Fruit fly (Drosophila melanogaster) whole organism, prepupa: ENCODE data around the gene Arl2.

Experiments used
- CG10669 ChIP-seq: fragments of 200-800 bp; sonication (Bioruptor generic); optimal IDR thresholded peaks from 3 replicates; lab custom pipeline; 2018; ENCODE audit warnings: missing biosample characterization, mild to moderate bottlenecking, missing genetic modification characterization, moderate library complexity
- CG15336 ChIP-seq: fragments of 200-800 bp; sonication (Bioruptor generic); IDR thresholded peaks from 2 replicates; pipeline ENCODE4 v1.3.6; 2022; ENCODE audit warnings: missing biosample characterization, missing genetic modification characterization
- CG16779 ChIP-seq: fragments of 200-800 bp; sonication (Bioruptor generic); optimal IDR thresholded peaks from 3 replicates; lab custom pipeline; 2017; ENCODE audit warnings: missing biosample characterization, mild to moderate bottlenecking, missing genetic modification characterization
- CG3032 ChIP-seq: fragments of 200-800 bp; optimal IDR thresholded peaks from 2 replicates; lab custom pipeline; 2019; ENCODE audit warnings: missing biosample characterization, mild to moderate bottlenecking, missing genetic modification characterization, moderate library complexity
- CG4318 ChIP-seq: fragments of 200-800 bp; sonication (Bioruptor generic); optimal IDR thresholded peaks from 3 replicates; lab custom pipeline; 2017; ENCODE audit warnings: missing biosample characterization, mild to moderate bottlenecking, missing genetic modification characterization
- CG6163 ChIP-seq: fragments of 200-800 bp; sonication (Bioruptor generic); IDR thresholded peaks from 3 replicates; pipeline ENCODE4 v1.3.6; 2022; ENCODE audit warnings: missing biosample characterization, missing genetic modification characterization
- CG6276 ChIP-seq: fragments of 200-800 bp; sonication (Bioruptor generic); optimal IDR thresholded peaks from 2 replicates; lab custom pipeline; 2017; ENCODE audit warnings: missing biosample characterization, mild to moderate bottlenecking, missing genetic modification characterization
- CG6792 ChIP-seq: fragments of 200-800 bp; sonication (Bioruptor generic); optimal IDR thresholded peaks from 3 replicates; lab custom pipeline; 2016; ENCODE audit warnings: missing biosample characterization, missing genetic modification characterization
- CG6854 ChIP-seq: fragments of 200-800 bp; sonication (Bioruptor generic); optimal IDR thresholded peaks from 2 replicates; lab custom pipeline; 2017; ENCODE audit warnings: missing biosample characterization, mild to moderate bottlenecking, missing genetic modification characterization
- CG7368 ChIP-seq: fragments of 200-800 bp; sonication (Bioruptor generic); optimal IDR thresholded peaks from 3 replicates; lab custom pipeline; 2016; ENCODE audit warnings: missing biosample characterization, missing genetic modification characterization
- CG8119 ChIP-seq: fragments of 200-800 bp; sonication (Bioruptor generic); IDR thresholded peaks from 3 replicates; pipeline ENCODE4 v1.3.6; 2022; ENCODE audit warnings: missing biosample characterization, missing genetic modification characterization
- CG8632 ChIP-seq: fragments of 200-800 bp; sonication (Bioruptor generic); optimal IDR thresholded peaks from 3 replicates; lab custom pipeline; 2016; ENCODE audit warnings: missing biosample characterization, missing genetic modification characterization
- CG9139 ChIP-seq: fragments of 200-800 bp; sonication (Bioruptor generic); optimal IDR thresholded peaks from 3 replicates; lab custom pipeline; 2017; ENCODE audit warnings: missing biosample characterization, mild to moderate bottlenecking, missing genetic modification characterization
- Eip75B ChIP-seq: fragments of 200-800 bp; sonication (Bioruptor generic); optimal IDR thresholded peaks from 3 replicates; lab custom pipeline; 2016; ENCODE audit warnings: missing biosample characterization, missing genetic modification characterization
- Eip78C ChIP-seq: fragments of 200-800 bp; sonication (Bioruptor generic); peaks from one replicate; lab custom pipeline; 2016; ENCODE audit warnings: missing biosample characterization, missing genetic modification characterization
- Eip93F ChIP-seq: fragments of 200-800 bp; sonication (Bioruptor generic); optimal IDR thresholded peaks from 2 replicates; lab custom pipeline; 2016; ENCODE audit warnings: missing biosample characterization, mild to moderate bottlenecking, missing genetic modification characterization
- Ets21C ChIP-seq: fragments of 200-800 bp; sonication (Bioruptor generic); optimal IDR thresholded peaks from 3 replicates; lab custom pipeline; 2016; ENCODE audit warnings: missing biosample characterization, missing genetic modification characterization
- Hr38 ChIP-seq: sonication (Bioruptor generic); optimal IDR thresholded peaks from 2 replicates; lab custom pipeline; 2016; ENCODE audit warnings: missing biosample characterization, missing genetic modification characterization
- Hr4 ChIP-seq: fragments of 200-800 bp; sonication (Bioruptor generic); optimal IDR thresholded peaks from 3 replicates; lab custom pipeline; 2016; ENCODE audit warnings: missing biosample characterization, missing genetic modification characterization
- Lpt ChIP-seq: fragments of 200-800 bp; sonication (Bioruptor generic); optimal IDR thresholded peaks from 3 replicates; lab custom pipeline; 2016; ENCODE audit warnings: missing biosample characterization, missing genetic modification characterization
- Smox ChIP-seq: fragments of 200-800 bp; sonication (Bioruptor generic); optimal IDR thresholded peaks from 3 replicates; lab custom pipeline; 2016; ENCODE audit warnings: missing biosample characterization, missing genetic modification characterization
- achi ChIP-seq: fragments of 200-800 bp; sonication (Bioruptor generic); optimal IDR thresholded peaks from 3 replicates; lab custom pipeline; 2016; ENCODE audit warnings: missing biosample characterization, missing genetic modification characterization
- acj6 ChIP-seq: fragments of 200-800 bp; sonication (Bioruptor generic); optimal IDR thresholded peaks from 3 replicates; lab custom pipeline; 2016; ENCODE audit warnings: missing biosample characterization, missing genetic modification characterization
- cyc ChIP-seq: fragments of 200-800 bp; sonication (Bioruptor generic); optimal IDR thresholded peaks from 3 replicates; lab custom pipeline; 2016; ENCODE audit warnings: missing biosample characterization, missing genetic modification characterization
- esn ChIP-seq: fragments of 200-800 bp; sonication (Bioruptor generic); optimal IDR thresholded peaks from 2 replicates; lab custom pipeline; 2016; ENCODE audit warnings: missing biosample characterization, mild to moderate bottlenecking, missing genetic modification characterization, moderate library complexity
- fkh ChIP-seq: fragments of 200-800 bp; sonication (Bioruptor generic); optimal IDR thresholded peaks from 3 replicates; lab custom pipeline; 2017; ENCODE audit warnings: missing biosample characterization, mild to moderate bottlenecking, missing genetic modification characterization, moderate library complexity
- lz ChIP-seq: fragments of 200-800 bp; sonication (Bioruptor generic); optimal IDR thresholded peaks from 3 replicates; lab custom pipeline; 2016; ENCODE audit warnings: missing biosample characterization, missing genetic modification characterization
- net ChIP-seq: fragments of 200-800 bp; sonication (Bioruptor generic); optimal IDR thresholded peaks from 3 replicates; lab custom pipeline; 2016; ENCODE audit warnings: missing biosample characterization, missing genetic modification characterization
- salr ChIP-seq, 2 experiments: fragments of 200-800 bp; sonication (Bioruptor generic); optimal IDR thresholded peaks; 3 replicates each; lab custom pipeline; 2016 to 2018; ENCODE audit warnings: missing biosample characterization in 2 of 2, missing genetic modification characterization in 2 of 2, mild to moderate bottlenecking in 1 of 2
- topi ChIP-seq: fragments of 200-800 bp; sonication (Bioruptor generic); optimal IDR thresholded peaks from 3 replicates; lab custom pipeline; 2016; ENCODE audit warnings: missing biosample characterization, missing genetic modification characterization
- vri ChIP-seq: fragments of 200-800 bp; sonication (Bioruptor generic); optimal IDR thresholded peaks from 3 replicates; lab custom pipeline; 2016; ENCODE audit warnings: missing biosample characterization, mild to moderate bottlenecking, missing genetic modification characterization

The Arl2 gene

dm6 chr3R:8340675-8341275 is at the start of gene Arl2, which contains the start of gene COX7A:
Gene Arl2, plus strand, starts transcription at chr3R:8341100.
Gene COX7A, minus strand, starts transcription at chr3R:8341043.
- TF ChIP-seq CG4318 (no peak), CG10669 (no peak), fkh (peak; percentile 8), Eip78C (peak; percentile 37), CG8632 (GFP tag; lab: Kevin White, UChicago) (no peak), Eip75B (GFP tag; lab: Kevin White, UChicago) (no peak), achi (GFP tag; lab: Kevin White, UChicago) (peak; percentile 99)

- no peak for TF ChIP-seq CG8119 (GFP tag; lab: Robert Waterston, UW)
- TF ChIP-seq Lpt (GFP tag; lab: Kevin White, UChicago): no peak
- no peak for TF ChIP-seq Hr4
- no peak for TF ChIP-seq CG9139 (GFP tag; lab: Kevin White, UChicago)
- TF ChIP-seq CG16779: no peak
- no peak for TF ChIP-seq lz (GFP tag; lab: Kevin White, UChicago)
- TF ChIP-seq CG6792 (GFP tag; lab: Kevin White, UChicago): no peak
- TF ChIP-seq salr (GFP tag; optimal IDR thresholded peaks at IDR 0.05; lab: Kevin White, UChicago): no peak
- TF ChIP-seq CG10669: no peak
- no peak for TF ChIP-seq CG7368 (GFP tag; lab: Kevin White, UChicago)
- no peak for TF ChIP-seq Smox (GFP tag; lab: Kevin White, UChicago)
- TF ChIP-seq CG6163 (GFP tag; lab: Robert Waterston, UW): no peak
- TF ChIP-seq Ets21C (GFP tag; lab: Kevin White, UChicago): no peak
- no peak for TF ChIP-seq Eip93F (GFP tag; lab: Kevin White, UChicago)
- TF ChIP-seq acj6 (GFP tag; lab: Kevin White, UChicago): no peak
- TF ChIP-seq esn (GFP tag; lab: Kevin White, UChicago): no peak
- TF ChIP-seq net: no peak
Measured at dm6 chr3R:8292034-8292433, 48.9 kb upstream of the Arl2 start, which contains the start of gene CG31463. Gene CG31463, plus strand, starts transcription at chr3R:8292335.

dm6 chr3R:8300928-8301752 is 39.8 kb upstream of the Arl2 start, which contains the start of the genes CG9626 and mRpL1:
Gene CG9626, minus strand, starts transcription at chr3R:8300978.
Gene mRpL1, plus strand, starts transcription at chr3R:8301440.
- TF ChIP-seq Hr38 (no peak), Eip75B (GFP tag; lab: Kevin White, UChicago) (no peak), vri (GFP tag; lab: Kevin White, UChicago) (no peak)

- 0 out of 2 replicates have a peak, but pooled peaks have one; percentile 12 for TF ChIP-seq CG15336
- peak; percentile 17 for TF ChIP-seq CG3032
- TF ChIP-seq CG6163 (GFP tag; lab: Robert Waterston, UW): no peak
- TF ChIP-seq esn (GFP tag; lab: Kevin White, UChicago): peak; percentile 9
Measured at dm6 chr3R:8303848-8304247, 37.1 kb upstream of the Arl2 start, which contains the start of gene nac. Gene nac, minus strand, starts transcription at chr3R:8304023.

dm6 chr3R:8305110-8305509 is 35.8 kb upstream of the Arl2 start, which contains the start of gene Sgt1:
Gene Sgt1, minus strand, starts transcription at chr3R:8305274.
- TF ChIP-seq salr (GFP tag; optimal IDR thresholded peaks at IDR 0.05; lab: Kevin White, UChicago) (no peak), CG6276 (GFP tag; lab: Kevin White, UChicago) (no peak), CG3032 (peak; percentile 17), cyc (peak; percentile 31), CG6854 (no peak), topi (peak; percentile 21), Lpt (GFP tag; lab: Kevin White, UChicago) (no peak)
